Fruit fly (Drosophila melanogaster): Measurements from ENCODE around the gene Grx1.
A peak's percentile ranks its signal among the peaks of the same experiment; 100 is the strongest.

Grx1 gene

DNA sequence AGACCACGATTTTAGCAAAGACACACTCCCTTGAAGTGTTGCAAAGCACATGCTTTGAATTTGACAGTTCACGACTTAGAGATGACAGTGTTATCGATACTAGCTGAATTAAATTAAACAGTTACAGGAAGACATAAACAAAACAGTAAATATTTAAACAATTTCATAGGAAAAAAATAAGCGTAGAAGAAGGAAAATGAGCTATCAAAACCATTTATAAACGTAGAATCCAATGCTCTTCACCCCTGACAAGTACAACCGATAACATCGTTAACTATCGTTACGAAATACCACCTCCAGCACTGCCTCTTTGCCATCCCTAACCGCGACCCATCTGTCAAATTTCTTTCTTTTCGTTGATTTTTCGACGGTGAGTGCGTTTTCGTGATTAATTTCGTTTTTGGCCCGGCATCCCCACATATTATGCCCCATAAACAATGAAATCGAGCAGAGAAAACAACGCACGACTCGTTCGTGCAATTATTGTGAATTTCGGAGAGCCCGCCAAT, 29.8 kb downstream of the Grx1 start, which contains the start of gene RpL26 (continued):
- TF ChIP-seq NK7.1 (GFP tag; optimal IDR thresholded peaks at IDR 0.05) = peak; percentile 62
- TF ChIP-seq D19A (tag; optimal IDR thresholded peaks at IDR 0.05) = peak; percentile 9
- peak; percentile 78 for TF ChIP-seq pnt (GFP tag; optimal IDR thresholded peaks at IDR 0.05)
- no peak for TF ChIP-seq wdn (GFP tag; IDR thresholded peaks at IDR 0.05)
- peak; percentile 77 for TF ChIP-seq pita (GFP tag; optimal IDR thresholded peaks at IDR 0.05)
- TF ChIP-seq CG9797 (GFP tag; optimal IDR thresholded peaks at IDR 0.05) = peak; percentile 47
- peak; percentile 40 for TF ChIP-seq kay (GFP tag; optimal IDR thresholded peaks at IDR 0.05)
- TF ChIP-seq CG7928 (GFP tag; optimal IDR thresholded peaks at IDR 0.05) = peak; percentile 36
- no peak for TF ChIP-seq CG5953 (GFP tag; IDR thresholded peaks at IDR 0.05)
- TF ChIP-seq klu (GFP tag; IDR thresholded peaks at IDR 0.05) = peak; percentile 69; the same call in 1 of the 2 replicates
- peak; percentile 36 for TF ChIP-seq cwo (GFP tag; optimal IDR thresholded peaks at IDR 0.05)
- TF ChIP-seq Med (GFP tag) = peak; percentile 95
- peak; percentile 41 for TF ChIP-seq fd64A (GFP tag; optimal IDR thresholded peaks at IDR 0.05)
- TF ChIP-seq PHDP (tag; optimal IDR thresholded peaks at IDR 0.05) = peak; percentile 61
- TF ChIP-seq CG32772 (GFP tag; IDR thresholded peaks at IDR 0.05) = peak; percentile 50
- TF ChIP-seq cad (GFP tag; optimal IDR thresholded peaks at IDR 0.05) = no peak
- peak; percentile 85 for TF ChIP-seq CG9215 (GFP tag; IDR thresholded peaks at IDR 0.05)
- TF ChIP-seq CG6854 (GFP tag; optimal IDR thresholded peaks at IDR 0.05) = peak; percentile 25
- TF ChIP-seq CG8290 (GFP tag; optimal IDR thresholded peaks at IDR 0.05) = peak; percentile 71
- TF ChIP-seq CG8290 (tag; optimal IDR thresholded peaks at IDR 0.05) = no peak
- TF ChIP-seq chif (GFP tag; optimal IDR thresholded peaks at IDR 0.05) = peak; percentile 55 to 81
- TF ChIP-seq dimm (GFP tag; IDR thresholded peaks at IDR 0.05) = no peak
- peak; percentile 46 for TF ChIP-seq CG10979 (tag; optimal IDR thresholded peaks at IDR 0.05)
- TF ChIP-seq her (GFP tag; optimal IDR thresholded peaks at IDR 0.05) = peak; percentile 41
- TF ChIP-seq ttk (GFP tag; IDR thresholded peaks at IDR 0.05) = peak; percentile 42; the same call in 1 of the 2 replicates
- TF ChIP-seq stc (GFP tag; IDR thresholded peaks at IDR 0.05) = no peak; the same call in 1 of the 2 replicates
- TF ChIP-seq CG17568 (GFP tag; optimal IDR thresholded peaks at IDR 0.05) = no peak
- TF ChIP-seq Rx (GFP tag; IDR thresholded peaks at IDR 0.05) = peak; percentile 54; the same call in 1 of the 2 replicates
- no peak for TF ChIP-seq CG2199 (GFP tag; IDR thresholded peaks at IDR 0.05)
- peak; percentile 72 for TF ChIP-seq CG34422 (GFP tag; IDR thresholded peaks at IDR 0.05)
- TF ChIP-seq BEAF-32 (GFP tag; optimal IDR thresholded peaks at IDR 0.05) = peak; percentile 100
- peak; percentile 82 for TF ChIP-seq CHES-1-like (GFP tag; optimal IDR thresholded peaks at IDR 0.05)
- TF ChIP-seq vnd (GFP tag; IDR thresholded peaks at IDR 0.05; ENCODE audit: partially characterized antibody) = peak; percentile 98

DNA sequence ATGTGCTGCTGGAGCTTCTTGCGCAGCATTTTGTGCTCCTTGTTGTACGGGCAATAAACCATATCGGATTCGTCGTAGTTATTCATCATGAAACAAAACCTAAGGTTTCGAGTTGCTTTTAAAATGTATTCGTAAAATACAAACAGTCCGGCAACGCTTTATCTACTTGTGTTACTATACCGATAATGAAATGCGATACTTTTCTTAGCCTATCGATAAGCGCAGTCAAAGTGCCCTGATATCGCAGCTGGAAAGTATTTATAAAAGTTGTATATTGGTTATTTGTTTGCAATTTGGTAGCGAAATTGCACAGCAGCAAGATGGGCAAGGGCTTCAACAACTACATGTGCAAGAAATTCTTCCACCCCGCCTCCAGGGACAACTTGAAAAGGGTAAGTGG, 32.4 kb downstream of the Grx1 start, which contains the start of the genes arx and CG6843:
Gene arx (minus strand): TSS at position 144 of the 400 bp plus-strand sequence.
Gene CG6843 (plus strand): TSS at position 184 of the 400 bp plus-strand sequence.
- TF ChIP-seq YL-1 (GFP tag; optimal IDR thresholded peaks at IDR 0.05) (peak; percentile 86), NC2α (GFP tag; optimal IDR thresholded peaks at IDR 0.05) (no peak), h (optimal IDR thresholded peaks at IDR 0.05) (no peak), CG18476 (GFP tag; optimal IDR thresholded peaks at IDR 0.05) (no peak), sob (GFP tag; IDR thresholded peaks at IDR 0.05) (no peak), kni (GFP tag; optimal IDR thresholded peaks at IDR 0.05) (no peak), NK7.1 (GFP tag; optimal IDR thresholded peaks at IDR 0.05) (no peak), CG43689 (GFP tag; IDR thresholded peaks at IDR 0.05) (no peak), Adf1 (GFP tag; IDR thresholded peaks at IDR 0.05) (no peak), Atf6 (GFP tag; IDR thresholded peaks at IDR 0.05) (no peak), btn (GFP tag; optimal IDR thresholded peaks at IDR 0.05) (no peak), Drgx (GFP tag; IDR thresholded peaks at IDR 0.05) (no peak), mam (GFP tag; optimal IDR thresholded peaks at IDR 0.05) (no peak), hbn (GFP tag; IDR thresholded peaks at IDR 0.05; ENCODE audit: partially characterized antibody) (peak; percentile 90), Dfd (GFP tag; optimal IDR thresholded peaks at IDR 0.05) (no peak), tio (GFP tag; optimal IDR thresholded peaks at IDR 0.05) (no peak), ci (GFP tag; IDR thresholded peaks at IDR 0.05) (no peak), CG11560 (tag; IDR thresholded peaks at IDR 0.05) (no peak), twi (tag; optimal IDR thresholded peaks at IDR 0.05) (no peak), pzg (GFP tag; optimal IDR thresholded peaks at IDR 0.05) (peak; percentile 84), CG1529 (GFP tag; optimal IDR thresholded peaks at IDR 0.05) (no peak), stc (GFP tag; IDR thresholded peaks at IDR 0.05) (no peak), schlank (tag; optimal IDR thresholded peaks at IDR 0.05) (no peak)
